Fruit fly (Drosophila melanogaster) ovary, adult (tissue): ENCODE data around the gene Ufd1.

Experiments
- CG17801 ChIP-seq: fragments of 200-800 bp; optimal IDR thresholded peaks from 2 replicates; lab custom pipeline; 2019; ENCODE audit warnings: missing biosample characterization, mild to moderate bottlenecking, missing genetic modification characterization, moderate library complexity; ENCODE audit not compliant: partially characterized antibody

Gene Ufd1

DNA sequence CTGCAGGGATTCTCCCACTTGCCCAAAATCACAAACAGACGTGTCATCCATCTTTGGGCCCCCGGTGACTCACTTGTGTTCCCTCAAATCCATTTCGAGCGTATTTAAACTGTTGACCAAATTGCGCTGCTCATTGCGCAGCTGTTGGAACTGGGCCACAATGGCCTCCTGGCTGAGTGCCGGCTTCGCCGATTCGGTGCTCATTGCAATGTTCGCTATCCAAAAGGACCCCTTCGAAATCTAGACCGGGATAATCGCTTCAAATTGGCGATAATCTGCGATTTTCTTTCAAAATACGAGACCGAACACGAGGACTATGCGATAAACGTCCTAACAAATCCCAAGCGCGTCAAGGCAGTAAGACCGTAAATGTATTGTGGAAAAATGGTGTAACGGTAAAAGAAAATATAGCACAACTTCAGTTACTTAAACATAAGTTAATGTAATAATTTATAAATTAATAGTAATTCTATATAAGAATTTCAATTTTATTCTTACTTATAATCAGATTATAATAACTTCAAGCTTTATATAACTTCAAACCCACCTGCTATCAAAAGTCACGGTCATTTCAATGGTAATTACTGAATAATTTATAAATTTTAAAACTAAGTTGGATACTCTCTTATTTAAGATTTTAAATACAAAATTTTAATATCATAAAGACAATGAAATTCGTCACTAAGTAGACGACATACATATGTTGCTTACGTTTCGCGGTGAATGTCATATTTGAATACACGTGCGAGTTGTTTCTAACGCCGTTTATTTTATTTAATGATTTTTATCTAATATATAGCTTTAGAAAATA is 48.8 kb downstream of the Ufd1 start, which contains the start of the genes Pfdn2 and Noc1:
TSS of gene Pfdn2 (minus strand) at position 346 of the 811 bp plus-strand sequence.
TSS of gene Noc1 (plus strand) at position 727 of the 811 bp plus-strand sequence.
- no peak for TF ChIP-seq CG17801 (GFP tag; lab: Kevin White, UChicago)
